Worm (Caenorhabditis elegans): ENCODE results near the gene C15B12.4.

DNA sequence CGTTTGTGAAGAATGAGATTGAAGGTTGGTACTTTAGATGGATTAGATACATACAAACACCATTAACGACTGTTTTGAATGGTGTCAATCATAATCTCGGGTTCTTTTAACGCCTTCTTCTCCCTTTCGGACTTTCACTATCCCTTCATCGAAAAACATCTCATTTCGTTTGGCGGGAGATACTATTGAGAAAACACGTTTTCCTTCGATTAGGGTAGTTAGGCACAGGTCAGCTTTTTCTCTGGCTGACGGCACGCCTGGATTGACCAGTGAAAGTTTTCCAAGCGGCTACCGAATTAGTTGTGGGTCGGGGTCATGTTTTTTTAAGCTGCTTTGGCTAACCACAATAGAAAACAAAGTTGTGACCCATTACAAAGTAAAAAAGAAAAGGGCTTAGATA lies 46.4 kb upstream of the C15B12.4 start:
- TF ChIP-seq hsf-1 (GFP tag; IDR thresholded peaks at IDR 0.05), result no peak
- TF ChIP-seq tbp1 (GFP tag; optimal IDR thresholded peaks at IDR 0.05), result no peak
- TF ChIP-seq egl-18 (GFP tag; IDR thresholded peaks at IDR 0.05), result no peak
- no peak for TF ChIP-seq lin-35 (GFP tag; optimal IDR thresholded peaks at IDR 0.05)
- TF ChIP-seq nhr-90 (tag; optimal IDR thresholded peaks at IDR 0.05), result no peak
- no peak for TF ChIP-seq attf-5 (GFP tag; optimal IDR thresholded peaks at IDR 0.05)
- no peak for TF ChIP-seq chd-7 (tag; optimal IDR thresholded peaks at IDR 0.05)
- no peak for TF ChIP-seq dpl-1 (GFP tag; optimal IDR thresholded peaks at IDR 0.05)

All from whole organism, young adult.